Worm (Caenorhabditis elegans) whole organism, mixed stage, embryonic: Measurements from ENCODE around the gene C50H2.13.

ENCODE experiments used
- elt-1 ChIP-seq: sonication (generic microtip); optimal IDR thresholded peaks from 2 replicates; lab custom pipeline; 2017; ENCODE audit warnings: missing genetic modification characterization, mild to moderate bottlenecking, missing compliant biosample characterization, antibody characterized with exemption, moderate library complexity, borderline replicate concordance; ENCODE audit not compliant: insufficient read depth
- elt-3 ChIP-seq: fragments of 150-350 bp; optimal IDR thresholded peaks from 2 replicates; lab custom pipeline; 2014; ENCODE audit warnings: missing biosample characterization, missing genetic modification characterization
- mls-2 ChIP-seq: sonication (generic microtip); optimal IDR thresholded peaks from 2 replicates; lab custom pipeline; 2016; ENCODE audit warnings: mild to moderate bottlenecking, missing genetic modification characterization, moderate library complexity, missing compliant biosample characterization
- nhr-12 ChIP-seq: fragments of 150-350 bp; optimal IDR thresholded peaks from 2 replicates; lab custom pipeline; 2014; ENCODE audit warnings: missing biosample characterization, missing genetic modification characterization
- nhr-237 ChIP-seq: fragments of 150-350 bp; optimal IDR thresholded peaks from 2 replicates; lab custom pipeline; 2014; ENCODE audit warnings: missing biosample characterization, missing genetic modification characterization
- unc-62 ChIP-seq: fragments of 150-350 bp; optimal IDR thresholded peaks from 2 replicates; lab custom pipeline; 2014; ENCODE audit warnings: missing biosample characterization, missing genetic modification reagents, missing genetic modification characterization

DNA sequence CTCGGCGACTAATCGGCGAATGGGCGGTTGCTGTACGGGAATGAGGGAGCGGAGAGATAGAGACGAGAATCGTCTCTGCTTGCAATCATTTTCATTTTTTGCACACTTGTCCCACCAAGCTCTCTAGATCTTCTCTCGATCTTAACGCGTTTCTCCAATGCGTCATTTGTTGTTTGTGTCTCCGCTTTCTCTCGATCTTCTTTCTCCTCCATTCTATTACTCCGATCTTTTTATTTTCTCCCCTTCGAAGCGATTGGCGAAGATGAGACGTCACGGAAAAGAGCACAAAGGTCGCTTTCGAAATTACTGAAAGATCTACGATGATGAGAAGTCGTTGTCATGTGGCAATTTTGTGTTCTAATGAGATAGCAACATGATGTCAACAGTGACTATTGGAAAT, 32.3 kb downstream of the C50H2.13 start:
- no peak for TF ChIP-seq elt-1 (tag; lab: Kevin White, UChicago)
- TF ChIP-seq unc-62 (GFP tag; lab: Kevin White, UChicago), result peak; percentile 66
- TF ChIP-seq nhr-237 (tag; lab: Kevin White, UChicago), result no peak
- TF ChIP-seq nhr-12 (tag; lab: Kevin White, UChicago), result no peak
- TF ChIP-seq elt-3 (tag; lab: Kevin White, UChicago), result no peak
- TF ChIP-seq mls-2 (tag; lab: Kevin White, UChicago), result no peak
